Fruit fly (Drosophila melanogaster): Measurements from ENCODE around the gene Snoo.

Gene Snoo

DNA sequence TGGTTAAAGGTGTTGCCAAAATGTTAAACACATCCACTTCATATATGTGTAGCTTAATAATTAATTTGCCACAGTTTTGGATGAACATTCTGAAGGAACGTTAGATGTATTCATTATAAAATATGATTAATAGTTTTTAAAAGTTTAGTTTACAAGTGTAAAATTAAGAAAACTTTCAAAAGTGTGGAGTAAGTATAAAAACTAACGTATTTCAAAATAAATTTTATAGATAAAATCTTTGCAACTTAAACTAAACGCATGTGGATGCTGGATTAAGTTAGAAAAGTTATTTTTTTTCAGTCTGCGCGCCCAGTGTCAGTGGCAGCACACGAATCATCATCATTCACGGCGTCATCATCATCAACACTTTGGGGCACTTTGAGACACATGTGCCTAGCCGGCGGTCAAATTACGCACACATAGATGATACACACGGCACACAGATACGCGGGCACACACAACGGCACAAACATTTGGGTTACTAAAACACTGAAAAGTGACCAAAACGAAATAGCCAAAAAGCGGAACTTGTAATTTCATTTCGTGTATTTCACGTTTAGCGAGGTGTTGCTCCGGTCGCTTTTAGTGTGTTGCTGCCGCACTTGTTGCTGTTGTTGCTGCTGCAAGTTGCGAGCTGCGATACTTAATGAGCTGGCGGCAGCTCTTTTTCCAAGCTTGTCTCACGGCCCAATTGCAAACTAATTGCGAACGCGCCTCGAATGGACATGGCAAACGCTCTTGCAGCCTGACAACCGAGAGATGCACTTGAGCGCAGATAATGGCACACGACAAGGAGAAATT, 26.7 kb downstream of the Snoo start (continued):
- TF ChIP-seq al (GFP tag; IDR thresholded peaks at IDR 0.05), result peak; percentile 11; the same call in 1 of the 2 replicates
- peak; percentile 21 for TF ChIP-seq gsb-n (tag; optimal IDR thresholded peaks at IDR 0.05)
- TF ChIP-seq org-1 (GFP tag; optimal IDR thresholded peaks at IDR 0.05), result peak; percentile 65
- TF ChIP-seq NfI (GFP tag; optimal IDR thresholded peaks at IDR 0.05), result peak; percentile 41
- TF ChIP-seq CG15601 (tag; optimal IDR thresholded peaks at IDR 0.05), result peak; percentile 24
- peak; percentile 91 for TF ChIP-seq sens (GFP tag)

DNA sequence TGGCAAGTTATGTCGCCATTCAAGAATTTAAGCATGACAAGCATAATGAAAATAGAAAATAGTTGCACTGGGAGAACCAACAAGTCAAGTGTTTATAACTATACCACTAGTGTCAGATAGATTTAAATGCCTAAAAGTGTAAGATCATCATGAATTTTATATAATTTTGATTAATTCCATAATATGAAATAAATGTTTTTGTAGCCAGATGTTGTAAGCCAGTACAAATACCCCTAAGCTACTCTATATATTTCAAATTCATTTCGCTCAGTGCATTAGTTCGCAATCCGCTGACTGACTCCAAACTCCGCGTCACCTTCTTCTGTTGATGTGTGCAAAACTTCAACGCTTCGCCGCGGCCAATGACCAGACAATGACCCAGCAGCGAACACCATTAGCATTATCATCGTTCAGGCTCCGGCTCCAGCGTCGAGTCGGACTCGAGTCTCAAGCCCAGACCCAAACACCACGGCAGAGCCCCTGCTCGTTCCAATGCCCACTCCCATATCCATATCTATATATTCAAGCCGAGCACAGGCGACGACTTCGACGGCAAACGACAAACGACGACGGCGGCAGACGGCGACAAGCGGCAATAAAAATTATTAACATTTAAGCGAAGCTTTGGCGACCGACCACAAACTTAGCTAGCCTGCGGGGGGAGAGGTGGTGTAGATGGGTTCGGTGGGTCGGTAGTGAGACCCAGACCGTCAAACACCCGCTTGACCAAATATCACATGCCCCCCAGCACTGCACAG, 27.5 kb downstream of the Snoo start:
- TF ChIP-seq odd (GFP tag; optimal IDR thresholded peaks at IDR 0.05), result no peak
- TF ChIP-seq twi (tag; optimal IDR thresholded peaks at IDR 0.05), result no peak
- no peak for TF ChIP-seq Ravus (GFP tag; IDR thresholded peaks at IDR 0.05)
- TF ChIP-seq CG13894 (tag; optimal IDR thresholded peaks at IDR 0.05), result peak; percentile 81
- TF ChIP-seq nerfin-1 (tag; optimal IDR thresholded peaks at IDR 0.05), result no peak
- no peak for TF ChIP-seq org-1 (GFP tag; optimal IDR thresholded peaks at IDR 0.05)
- no peak for TF ChIP-seq Taf1 (GFP tag; IDR thresholded peaks at IDR 0.05)
- TF ChIP-seq Deaf1 (tag; optimal IDR thresholded peaks at IDR 0.05), result peak; percentile 87
- peak; percentile 67; the same call in 1 of the 2 replicates for TF ChIP-seq Adf1 (GFP tag; IDR thresholded peaks at IDR 0.05)
- no peak for TF ChIP-seq Xrp1 (GFP tag; IDR thresholded peaks at IDR 0.05)
- TF ChIP-seq CG1024 (GFP tag; IDR thresholded peaks at IDR 0.05), result 0 out of 2 replicates have a peak, but pooled peaks have one; percentile 2
- TF ChIP-seq CG4404 (GFP tag; IDR thresholded peaks at IDR 0.05), result no peak
- 0 out of 2 replicates have a peak, but pooled peaks have one; percentile 9 for TF ChIP-seq wdn (GFP tag; IDR thresholded peaks at IDR 0.05)
- peak; percentile 88 for TF ChIP-seq CG6175 (GFP tag; IDR thresholded peaks at IDR 0.05)
- peak; percentile 78 for TF ChIP-seq Med (GFP tag)
- no peak for TF ChIP-seq cg (GFP tag; optimal IDR thresholded peaks at IDR 0.05)
- no peak for TF ChIP-seq jumu (GFP tag; optimal IDR thresholded peaks at IDR 0.05)
- no peak for TF ChIP-seq CG10321 (GFP tag; IDR thresholded peaks at IDR 0.05)
- no peak for TF ChIP-seq grn (GFP tag; optimal IDR thresholded peaks at IDR 0.05)
- no peak for TF ChIP-seq crc (GFP tag; optimal IDR thresholded peaks at IDR 0.05)
- no peak for TF ChIP-seq CG8281 (tag; optimal IDR thresholded peaks at IDR 0.05)
- peak; percentile 60 for TF ChIP-seq B-H2 (GFP tag; optimal IDR thresholded peaks at IDR 0.05)
- no peak for TF ChIP-seq Hr3 (GFP tag; optimal IDR thresholded peaks at IDR 0.05)
- TF ChIP-seq CG31224 (GFP tag; IDR thresholded peaks at IDR 0.05), result no peak
- no peak for TF ChIP-seq Scr (GFP tag; IDR thresholded peaks at IDR 0.05; ENCODE audit: partially characterized antibody)
- peak; percentile 79 for TF ChIP-seq crol (GFP tag; IDR thresholded peaks at IDR 0.05)
- no peak for TF ChIP-seq tin (GFP tag; optimal IDR thresholded peaks at IDR 0.05)
- no peak for TF ChIP-seq CG9609 (GFP tag; optimal IDR thresholded peaks at IDR 0.05)
- TF ChIP-seq bcd (GFP tag; optimal IDR thresholded peaks at IDR 0.05), result no peak
- no peak for TF ChIP-seq Rx (GFP tag; IDR thresholded peaks at IDR 0.05)
- TF ChIP-seq CG12769 (tag; optimal IDR thresholded peaks at IDR 0.05), result peak; percentile 53
- no peak for TF ChIP-seq en (GFP tag; optimal IDR thresholded peaks at IDR 0.05)
- TF ChIP-seq zfh2 (GFP tag; optimal IDR thresholded peaks at IDR 0.05), result peak; percentile 6
- TF ChIP-seq chinmo (GFP tag; IDR thresholded peaks at IDR 0.05; ENCODE audit: partially characterized antibody), result peak; percentile 96
- TF ChIP-seq nau (GFP tag; optimal IDR thresholded peaks at IDR 0.05), result no peak
- no peak for TF ChIP-seq HLH54F (GFP tag; optimal IDR thresholded peaks at IDR 0.05)
- TF ChIP-seq CG12942 (GFP tag; optimal IDR thresholded peaks at IDR 0.05), result no peak
- no peak for TF ChIP-seq Neu2 (GFP tag; optimal IDR thresholded peaks at IDR 0.05; ENCODE audit: borderline replicate concordance)
- peak; percentile 42; the same call in 1 of the 2 replicates for TF ChIP-seq vvl (GFP tag; IDR thresholded peaks at IDR 0.05)
- TF ChIP-seq CG3726 (GFP tag; IDR thresholded peaks at IDR 0.05), result no peak
- TF ChIP-seq rib (GFP tag; IDR thresholded peaks at IDR 0.05), result peak; percentile 36; the same call in 1 of the 2 replicates
- TF ChIP-seq ap (GFP tag; IDR thresholded peaks at IDR 0.05), result no peak

All from whole organism, embryonic.